Worm (Caenorhabditis elegans) whole organism, L2 larva: ENCODE measurements around the gene R13A5.15.

Source experiments
- C34F6.9 ChIP-seq: fragments of 150-350 bp; optimal IDR thresholded peaks from 2 replicates; lab custom pipeline; 2014; ENCODE audit warnings: missing biosample characterization, missing genetic modification characterization
- Y55F3AM.14 ChIP-seq: fragments of 200-800 bp; sonication (Bioruptor generic); optimal IDR thresholded peaks from 2 replicates; lab custom pipeline; 2018; ENCODE audit warnings: mild to moderate bottlenecking, missing genetic modification characterization, missing compliant biosample characterization
- ZK546.5 ChIP-seq: sonication (generic microtip); optimal IDR thresholded peaks from 2 replicates; lab custom pipeline; 2017; ENCODE audit warnings: missing biosample characterization, missing genetic modification characterization
- alr-1 ChIP-seq: fragments of 150-350 bp; optimal IDR thresholded peaks from 2 replicates; lab custom pipeline; 2014; ENCODE audit warnings: missing biosample characterization, missing genetic modification characterization
- aly-2 ChIP-seq: fragments of 150-350 bp; optimal IDR thresholded peaks from 2 replicates; lab custom pipeline; 2014; ENCODE audit warnings: missing biosample characterization, missing genetic modification characterization
- ama-1 ChIP-seq: fragments of 150-350 bp; optimal IDR thresholded peaks from 2 replicates; lab custom pipeline; 2018; ENCODE audit warnings: inconsistent platforms
- blmp-1 ChIP-seq: sonication (generic microtip); optimal IDR thresholded peaks from 2 replicates; lab custom pipeline; 2017; ENCODE audit warnings: missing genetic modification characterization, mild to moderate bottlenecking, missing compliant biosample characterization, antibody characterized with exemption, moderate library complexity; ENCODE audit not compliant: insufficient read depth
- ceh-16 ChIP-seq: fragments of 150-350 bp; optimal IDR thresholded peaks from 2 replicates; lab custom pipeline; 2014; ENCODE audit warnings: missing biosample characterization, missing genetic modification characterization
- ceh-82 ChIP-seq: fragments of 150-350 bp; optimal IDR thresholded peaks from 2 replicates; lab custom pipeline; 2014; ENCODE audit warnings: missing biosample characterization, missing genetic modification characterization
- crh-2 ChIP-seq: sonication (generic microtip); optimal IDR thresholded peaks from 2 replicates; lab custom pipeline; 2017; ENCODE audit warnings: missing biosample characterization, missing genetic modification characterization
- dmd-4 ChIP-seq: sonication (generic microtip); optimal IDR thresholded peaks from 2 replicates; lab custom pipeline; 2017; ENCODE audit warnings: missing biosample characterization, missing genetic modification characterization
- egl-27 ChIP-seq: sonication (generic microtip); optimal IDR thresholded peaks from 3 replicates; lab custom pipeline; 2017; ENCODE audit warnings: missing biosample characterization, missing genetic modification reagents, missing genetic modification characterization
- elt-3 ChIP-seq: sonication (generic microtip); optimal IDR thresholded peaks from 2 replicates; lab custom pipeline; 2017; ENCODE audit warnings: missing biosample characterization, missing genetic modification characterization
- fos-1 ChIP-seq: fragments of 150-350 bp; optimal IDR thresholded peaks from 2 replicates; lab custom pipeline; 2014; ENCODE audit warnings: missing biosample characterization, missing genetic modification characterization
- gmeb-1 ChIP-seq: fragments of 150-350 bp; optimal IDR thresholded peaks from 2 replicates; lab custom pipeline; 2014; ENCODE audit warnings: missing biosample characterization, missing genetic modification characterization
- lin-11 ChIP-seq: fragments of 150-350 bp; sonication (generic microtip); optimal IDR thresholded peaks from 2 replicates; lab custom pipeline; 2014; ENCODE audit warnings: missing biosample characterization, missing genetic modification characterization, inconsistent platforms, mixed read lengths
- lin-13 ChIP-seq: fragments of 150-350 bp; optimal IDR thresholded peaks from 2 replicates; lab custom pipeline; 2014; ENCODE audit warnings: missing biosample characterization, missing genetic modification reagents, missing genetic modification characterization
- lin-39 ChIP-seq: fragments of 150-350 bp; optimal IDR thresholded peaks from 2 replicates; lab custom pipeline; 2014; ENCODE audit warnings: missing biosample characterization, missing genetic modification reagents, missing genetic modification characterization
- lsy-2 ChIP-seq, 2 experiments: fragments of 150-350 bp in 1 of 2; sonication (generic microtip) in 1 of 2; optimal IDR thresholded peaks; 2 replicates each; lab custom pipeline; 2014 to 2017; ENCODE audit warnings: missing biosample characterization in 2 of 2, missing genetic modification characterization in 2 of 2
- mab-5 ChIP-seq: fragments of 150-350 bp; optimal IDR thresholded peaks from 2 replicates; lab custom pipeline; 2014; ENCODE audit warnings: missing biosample characterization, missing genetic modification characterization
- mbf-1 ChIP-seq: sonication (generic microtip); optimal IDR thresholded peaks from 2 replicates; lab custom pipeline; 2017; ENCODE audit warnings: missing biosample characterization, missing genetic modification characterization
- mdl-1 ChIP-seq, 2 experiments: fragments of 150-350 bp in 1 of 2; sonication (generic microtip) in 1 of 2; optimal IDR thresholded peaks; 2 replicates each; lab custom pipeline; 2017; ENCODE audit warnings: missing biosample characterization in 2 of 2, missing genetic modification characterization in 2 of 2
- nhr-10 ChIP-seq: sonication (generic microtip); optimal IDR thresholded peaks from 2 replicates; lab custom pipeline; 2017; ENCODE audit warnings: missing biosample characterization, missing genetic modification characterization
- nhr-11 ChIP-seq: fragments of 150-350 bp; optimal IDR thresholded peaks from 2 replicates; lab custom pipeline; 2014; ENCODE audit warnings: missing biosample characterization, missing genetic modification characterization
- nhr-12 ChIP-seq: fragments of 150-350 bp; optimal IDR thresholded peaks from 2 replicates; lab custom pipeline; 2014; ENCODE audit warnings: missing biosample characterization, missing genetic modification characterization
- nhr-129 ChIP-seq: fragments of 150-350 bp; optimal IDR thresholded peaks from 2 replicates; lab custom pipeline; 2014; ENCODE audit warnings: missing biosample characterization, missing genetic modification characterization
- nhr-21 ChIP-seq: fragments of 150-350 bp; optimal IDR thresholded peaks from 2 replicates; lab custom pipeline; 2014; ENCODE audit warnings: missing biosample characterization, missing genetic modification characterization
- nhr-23 ChIP-seq: fragments of 150-350 bp; optimal IDR thresholded peaks from 2 replicates; lab custom pipeline; 2014; ENCODE audit warnings: missing biosample characterization, missing genetic modification reagents, missing genetic modification characterization
- nhr-25 ChIP-seq: fragments of 150-350 bp; sonication (generic microtip); optimal IDR thresholded peaks from 3 replicates; lab custom pipeline; 2014; ENCODE audit warnings: missing biosample characterization, missing genetic modification characterization
- nhr-6 ChIP-seq: fragments of 150-350 bp; optimal IDR thresholded peaks from 2 replicates; lab custom pipeline; 2014; ENCODE audit warnings: missing biosample characterization, missing genetic modification characterization
- nhr-77 ChIP-seq: fragments of 150-350 bp; optimal IDR thresholded peaks from 2 replicates; lab custom pipeline; 2014; ENCODE audit warnings: missing biosample characterization, missing genetic modification characterization
- peb-1 ChIP-seq: fragments of 150-350 bp; optimal IDR thresholded peaks from 2 replicates; lab custom pipeline; 2014; ENCODE audit warnings: missing biosample characterization, missing genetic modification characterization
- sem-4 ChIP-seq: fragments of 150-350 bp; optimal IDR thresholded peaks from 2 replicates; lab custom pipeline; 2014; ENCODE audit warnings: missing biosample characterization, missing genetic modification reagents, missing genetic modification characterization
- skn-1 ChIP-seq: sonication (generic microtip); optimal IDR thresholded peaks from 2 replicates; lab custom pipeline; 2017; ENCODE audit warnings: missing biosample characterization, missing genetic modification characterization
- sma-3 ChIP-seq: sonication (generic microtip); optimal IDR thresholded peaks from 2 replicates; lab custom pipeline; 2016; ENCODE audit warnings: missing genetic modification reagents, missing genetic modification characterization, missing compliant biosample characterization
- sma-9 ChIP-seq, 2 experiments: fragments of 150-350 bp in 1 of 2; sonication (generic microtip) in 1 of 2; optimal IDR thresholded peaks; 2 replicates each; lab custom pipeline; 2014 to 2016; ENCODE audit warnings: missing genetic modification characterization in 2 of 2, mild to moderate bottlenecking in 1 of 2, missing biosample characterization in 1 of 2, missing compliant biosample characterization in 1 of 2, missing genetic modification reagents in 1 of 2, moderate library complexity in 1 of 2
- snpc-4 ChIP-seq: fragments of 150-350 bp; optimal IDR thresholded peaks from 2 replicates; lab custom pipeline; 2014; ENCODE audit warnings: missing biosample characterization, missing genetic modification characterization
- unc-39 ChIP-seq: fragments of 150-350 bp; optimal IDR thresholded peaks from 2 replicates; lab custom pipeline; 2014; ENCODE audit warnings: missing biosample characterization, missing genetic modification characterization
- unc-55 ChIP-seq: fragments of 150-350 bp; sonication (generic microtip); optimal IDR thresholded peaks from 3 replicates; lab custom pipeline; 2014; ENCODE audit warnings: missing biosample characterization, missing genetic modification reagents, missing genetic modification characterization
- unc-62 ChIP-seq: fragments of 150-350 bp; optimal IDR thresholded peaks from 2 replicates; lab custom pipeline; 2014; ENCODE audit warnings: missing biosample characterization, missing genetic modification reagents, missing genetic modification characterization
- zag-1 ChIP-seq: fragments of 150-350 bp; optimal IDR thresholded peaks from 2 replicates; lab custom pipeline; 2014; ENCODE audit warnings: missing biosample characterization, missing genetic modification characterization
- ztf-1 ChIP-seq: fragments of 200-800 bp; sonication (Bioruptor generic); conservative IDR thresholded peaks from 2 replicates; pipeline ENCODE4 v1.3.6; 2022; ENCODE audit warnings: missing genetic modification characterization, missing compliant biosample characterization
- ztf-11 ChIP-seq: sonication (generic microtip); optimal IDR thresholded peaks from 2 replicates; lab custom pipeline; 2017; ENCODE audit warnings: missing biosample characterization, missing genetic modification characterization
- ztf-4 ChIP-seq: fragments of 150-350 bp; optimal IDR thresholded peaks from 2 replicates; lab custom pipeline; 2014; ENCODE audit warnings: missing biosample characterization, missing genetic modification characterization

Gene R13A5.15

DNA sequence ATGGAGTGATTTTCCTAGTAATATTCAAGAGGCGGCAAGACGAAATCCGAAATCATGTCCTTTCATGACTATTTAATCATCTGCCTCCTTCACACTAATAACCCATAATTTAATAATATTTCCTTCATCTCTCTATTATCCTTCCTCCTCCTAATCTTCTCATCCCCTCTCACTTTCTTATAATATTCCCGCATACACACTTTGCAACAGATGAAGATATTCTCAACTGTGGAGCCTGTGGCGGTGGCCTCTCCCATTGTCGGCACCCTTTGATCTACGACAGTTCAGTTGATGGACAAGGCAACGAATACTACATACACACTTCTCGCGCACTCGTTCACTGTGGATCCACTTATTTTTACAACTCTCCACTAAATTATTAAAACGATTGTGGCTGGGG, 29.5 kb downstream of the R13A5.15 start:
- no peak for TF ChIP-seq Y55F3AM.14 (GFP tag; lab: Kevin White, UChicago)
- no peak for TF ChIP-seq snpc-4 (tag; lab: Kevin White, UChicago)
- no peak for TF ChIP-seq ztf-4
- no peak for TF ChIP-seq dmd-4 (tag; lab: Kevin White, UChicago)
- no peak for TF ChIP-seq ceh-82 (tag; lab: Kevin White, UChicago)
- no peak for TF ChIP-seq nhr-12 (tag; lab: Kevin White, UChicago)
- no peak for TF ChIP-seq sma-9 (GFP tag; optimal IDR thresholded peaks at IDR 0.05; lab: Kevin White, UChicago)
- TF ChIP-seq sma-9 (tag; optimal IDR thresholded peaks at IDR 0.05; lab: Kevin White, UChicago): no peak
- TF ChIP-seq skn-1 (tag; lab: Kevin White, UChicago): no peak
- no peak for TF ChIP-seq unc-39 (tag; lab: Kevin White, UChicago)
- no peak for TF ChIP-seq ztf-11
- no peak for TF ChIP-seq ZK546.5 (tag; lab: Kevin White, UChicago)
- no peak for TF ChIP-seq unc-62
- TF ChIP-seq sma-3 (GFP tag; lab: Kevin White, UChicago): no peak
- no peak for TF ChIP-seq unc-55
- no peak for TF ChIP-seq alr-1 (tag; lab: Kevin White, UChicago)
- no peak for TF ChIP-seq nhr-10 (tag; lab: Kevin White, UChicago)

DNA sequence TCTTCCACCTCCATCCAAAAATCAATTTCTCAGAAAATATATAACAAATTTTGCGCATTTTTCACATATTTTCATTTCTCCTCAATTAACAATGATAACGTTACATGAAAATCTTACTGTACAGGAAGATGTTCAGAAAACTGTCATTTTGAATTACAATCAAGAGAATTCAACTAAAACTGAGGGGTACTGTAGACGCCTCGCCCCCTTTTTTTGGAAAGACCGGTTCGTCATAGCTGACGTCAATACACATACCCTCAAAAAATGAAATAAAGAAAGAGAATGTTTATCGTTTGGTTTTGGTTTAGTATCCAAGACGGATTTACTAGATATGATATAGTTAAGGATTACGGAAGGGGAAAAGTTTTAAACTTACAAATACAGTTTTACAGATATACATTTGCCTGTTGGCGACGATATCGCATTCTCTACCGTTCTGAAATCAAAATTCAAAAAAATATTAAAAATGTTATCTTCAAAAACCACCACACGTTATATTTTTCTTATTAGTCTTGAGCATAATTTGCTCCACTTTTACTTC, 30.1 kb downstream of the R13A5.15 start:
- no peak for TF ChIP-seq nhr-11
- TF ChIP-seq sma-9 (GFP tag; optimal IDR thresholded peaks at IDR 0.05; lab: Kevin White, UChicago): peak; percentile 11
- TF ChIP-seq sma-9 (tag; optimal IDR thresholded peaks at IDR 0.05; lab: Kevin White, UChicago): no peak
- no peak for TF ChIP-seq nhr-129 (tag; lab: Kevin White, UChicago)
- no peak for TF ChIP-seq nhr-23 (tag; lab: Kevin White, UChicago)
- TF ChIP-seq nhr-77: no peak
- TF ChIP-seq mab-5 (tag; lab: Kevin White, UChicago): no peak
- peak in 1 of 2 experiments; percentile 71 for TF ChIP-seq lsy-2 (tag; optimal IDR thresholded peaks at IDR 0.05; lab: Kevin White, UChicago)

DNA sequence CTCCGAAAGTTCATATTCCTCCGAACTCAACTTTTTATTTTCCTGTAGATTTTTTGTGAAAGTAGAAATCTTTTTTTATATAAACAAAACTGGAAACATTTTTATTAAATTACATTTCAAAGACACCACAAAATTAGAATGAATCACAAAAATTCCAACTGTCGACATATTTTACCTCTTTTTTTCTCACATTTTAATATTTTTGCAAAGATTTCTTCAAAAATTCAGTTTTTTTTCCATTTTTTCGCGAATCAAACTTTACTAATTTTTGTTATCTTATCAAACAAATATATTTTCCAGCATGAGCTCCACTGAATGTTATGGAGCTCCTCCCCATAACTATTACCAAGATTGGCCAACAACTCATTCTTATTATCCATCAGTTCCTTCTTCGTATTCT, 32.8 kb downstream of the R13A5.15 start, which contains the start of gene ceh-13:
Gene ceh-13, plus strand, starts transcription at position 301 of the 400 bp plus-strand sequence.
- no peak for TF ChIP-seq Y55F3AM.14 (GFP tag; lab: Kevin White, UChicago)
- TF ChIP-seq nhr-21 (tag; lab: Kevin White, UChicago): no peak
- TF ChIP-seq crh-2 (tag; lab: Kevin White, UChicago): no peak
- no peak for TF ChIP-seq ama-1
- TF ChIP-seq nhr-11: no peak
- TF ChIP-seq mab-5 (tag; lab: Kevin White, UChicago): no peak
- no peak for TF ChIP-seq ceh-82 (tag; lab: Kevin White, UChicago)
- TF ChIP-seq lin-39 (tag; lab: Kevin White, UChicago): no peak
- TF ChIP-seq, all 48 proteins: peak for 0

DNA sequence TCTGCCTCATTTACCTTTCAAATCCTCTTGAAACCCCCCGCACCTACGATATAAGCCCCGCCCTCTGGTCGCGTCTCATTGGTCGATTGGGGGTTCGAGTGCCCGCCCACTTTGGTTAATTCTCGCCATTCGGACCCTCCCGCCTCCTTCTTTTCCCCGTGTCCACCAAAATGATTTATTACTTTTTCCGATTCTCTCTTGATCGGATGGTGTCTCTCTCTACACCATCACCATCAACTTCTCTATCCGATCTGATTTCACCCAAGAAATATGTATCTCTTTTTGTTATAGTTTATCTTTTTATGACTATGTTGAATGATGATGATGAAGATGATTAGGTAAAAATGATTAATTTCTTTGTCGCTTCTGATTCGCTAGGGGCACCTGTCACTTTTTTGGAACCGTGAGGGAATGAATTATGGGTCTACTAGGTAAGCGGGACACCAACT, 33.4 kb downstream of the R13A5.15 start:
- no peak for TF ChIP-seq lin-13 (GFP tag; lab: Kevin White, UChicago)
- no peak for TF ChIP-seq gmeb-1 (tag; lab: Kevin White, UChicago)
- no peak for TF ChIP-seq ztf-11
- no peak for TF ChIP-seq nhr-10 (tag; lab: Kevin White, UChicago)
- TF ChIP-seq snpc-4 (tag; lab: Kevin White, UChicago): no peak
- no peak for TF ChIP-seq ZK546.5 (tag; lab: Kevin White, UChicago)
- TF ChIP-seq sma-9 (GFP tag; optimal IDR thresholded peaks at IDR 0.05; lab: Kevin White, UChicago): peak; percentile 14
- TF ChIP-seq sma-9 (tag; optimal IDR thresholded peaks at IDR 0.05; lab: Kevin White, UChicago): no peak
- TF ChIP-seq elt-3 (tag; lab: Kevin White, UChicago): no peak
- no peak for TF ChIP-seq dmd-4 (tag; lab: Kevin White, UChicago)
- no peak for TF ChIP-seq C34F6.9 (tag; lab: Kevin White, UChicago)
- TF ChIP-seq nhr-25 (tag; lab: Kevin White, UChicago): peak; percentile 15
- no peak for TF ChIP-seq unc-39 (tag; lab: Kevin White, UChicago)
- TF ChIP-seq unc-62: peak; percentile 76
- TF ChIP-seq mbf-1 (tag; lab: Kevin White, UChicago): no peak
- TF ChIP-seq lin-11 (tag; lab: Kevin White, UChicago): no peak
- no peak for TF ChIP-seq aly-2 (tag; lab: Kevin White, UChicago)
- TF ChIP-seq peb-1 (tag; lab: Kevin White, UChicago): no peak
- no peak for TF ChIP-seq fos-1 (tag; lab: Kevin White, UChicago)
- no peak for TF ChIP-seq nhr-23 (tag; lab: Kevin White, UChicago)
- TF ChIP-seq ztf-1: no peak
- TF ChIP-seq egl-27 (tag; lab: Kevin White, UChicago): no peak
- no peak for TF ChIP-seq mdl-1 (tag; optimal IDR thresholded peaks at IDR 0.05; lab: Kevin White, UChicago)
- TF ChIP-seq zag-1: no peak
- peak; percentile 35 to 78 for TF ChIP-seq lsy-2 (tag; optimal IDR thresholded peaks at IDR 0.05; lab: Kevin White, UChicago)
- TF ChIP-seq sem-4 (tag; lab: Kevin White, UChicago): no peak
- no peak for TF ChIP-seq crh-2 (tag; lab: Kevin White, UChicago)
- no peak for TF ChIP-seq nhr-12 (tag; lab: Kevin White, UChicago)
- TF ChIP-seq lin-39 (tag; lab: Kevin White, UChicago): no peak
- TF ChIP-seq nhr-6: no peak
- TF ChIP-seq alr-1 (tag; lab: Kevin White, UChicago): no peak
- TF ChIP-seq ceh-82 (tag; lab: Kevin White, UChicago): no peak
- TF ChIP-seq blmp-1 (tag; lab: Kevin White, UChicago): no peak
- TF ChIP-seq nhr-129 (tag; lab: Kevin White, UChicago): no peak
- TF ChIP-seq ceh-16 (tag; lab: Kevin White, UChicago): peak; percentile 76
- TF ChIP-seq Y55F3AM.14 (GFP tag; lab: Kevin White, UChicago): peak; percentile 30
